Fruit fly (Drosophila melanogaster) whole organism, embryonic: ENCODE results near the gene Sulf1.

ENCODE experiments used
- BEAF-32 ChIP-seq: fragments of 200-800 bp; sonication (Bioruptor generic); optimal IDR thresholded peaks from 3 replicates; lab custom pipeline; 2017; ENCODE audit warnings: missing biosample characterization, missing genetic modification characterization, mild to moderate bottlenecking, moderate library complexity, missing genetic modification reagents
- C15 ChIP-seq: fragments of 200-800 bp; sonication (Bioruptor generic); IDR thresholded peaks from 3 replicates; pipeline ENCODE4 v1.3.6; 2022; ENCODE audit warnings: missing biosample characterization, missing genetic modification characterization
- CG10431 ChIP-seq: fragments of 200-800 bp; sonication (Bioruptor generic); optimal IDR thresholded peaks from 3 replicates; lab custom pipeline; 2018; ENCODE audit warnings: missing biosample characterization, mild to moderate bottlenecking, missing genetic modification characterization
- CG11085 ChIP-seq: fragments of 200-800 bp; sonication (Bioruptor generic); IDR thresholded peaks from 2 replicates; pipeline ENCODE4 v1.3.6; 2022; ENCODE audit warnings: missing biosample characterization, missing genetic modification characterization
- CG11560 ChIP-seq: fragments of 200-800 bp; sonication (Bioruptor generic); IDR thresholded peaks from 3 replicates; pipeline ENCODE4 v1.3.6; 2022; ENCODE audit warnings: missing biosample characterization, missing genetic modification characterization
- CG12104 ChIP-seq: fragments of 200-800 bp; sonication (Bioruptor generic); optimal IDR thresholded peaks from 3 replicates; lab custom pipeline; 2016; ENCODE audit warnings: missing biosample characterization, missing genetic modification characterization
- CG12744 ChIP-seq: fragments of 200-800 bp; sonication (Bioruptor generic); optimal IDR thresholded peaks from 2 replicates; lab custom pipeline; 2016; ENCODE audit warnings: missing biosample characterization, missing genetic modification characterization
- CG15696 ChIP-seq: fragments of 200-800 bp; sonication (Bioruptor generic); optimal IDR thresholded peaks from 2 replicates; lab custom pipeline; 2019; ENCODE audit warnings: missing biosample characterization, mild to moderate bottlenecking, missing genetic modification characterization, moderate library complexity
- CG17186 ChIP-seq: fragments of 200-800 bp; sonication (Bioruptor generic); optimal IDR thresholded peaks from 3 replicates; lab custom pipeline; 2017; ENCODE audit warnings: missing biosample characterization, missing genetic modification reagents, missing genetic modification characterization
- CG17912 ChIP-seq: fragments of 200-800 bp; sonication (Bioruptor generic); optimal IDR thresholded peaks from 2 replicates; lab custom pipeline; 2018; ENCODE audit warnings: missing biosample characterization, mild to moderate bottlenecking, missing genetic modification characterization
- CG2116 ChIP-seq: fragments of 200-800 bp; sonication (Bioruptor generic); optimal IDR thresholded peaks from 3 replicates; lab custom pipeline; 2018; ENCODE audit warnings: missing biosample characterization, mild to moderate bottlenecking, missing genetic modification characterization
- CG2120 ChIP-seq: fragments of 200-800 bp; sonication (Bioruptor generic); optimal IDR thresholded peaks from 3 replicates; lab custom pipeline; 2016; ENCODE audit warnings: missing biosample characterization, missing genetic modification characterization
- CG2712 ChIP-seq: fragments of 200-800 bp; optimal IDR thresholded peaks from 3 replicates; lab custom pipeline; 2019; ENCODE audit warnings: missing biosample characterization, mild to moderate bottlenecking, missing genetic modification characterization, moderate library complexity
- CG2875 ChIP-seq: fragments of 200-800 bp; sonication (Bioruptor generic); optimal IDR thresholded peaks from 2 replicates; lab custom pipeline; 2017; ENCODE audit warnings: missing biosample characterization, mild to moderate bottlenecking, missing genetic modification characterization, missing genetic modification reagents
- CG3163 ChIP-seq: fragments of 200-800 bp; sonication (Bioruptor generic); optimal IDR thresholded peaks from 3 replicates; lab custom pipeline; 2016; ENCODE audit warnings: missing biosample characterization, missing genetic modification characterization
- CG34224 ChIP-seq: fragments of 200-800 bp; sonication (Bioruptor generic); IDR thresholded peaks from 3 replicates; pipeline ENCODE4 v1.3.6; 2022; ENCODE audit warnings: missing biosample characterization, missing genetic modification characterization; ENCODE audit not compliant: partially characterized antibody
- CG4854 ChIP-seq: fragments of 200-800 bp; sonication (Bioruptor generic); optimal IDR thresholded peaks from 2 replicates; lab custom pipeline; 2016; ENCODE audit warnings: missing biosample characterization, missing genetic modification characterization, inconsistent platforms
- CG6272 ChIP-seq: fragments of 200-800 bp; sonication (Bioruptor generic); IDR thresholded peaks from 2 replicates; pipeline ENCODE4 v1.3.6; 2022; ENCODE audit warnings: missing biosample characterization, missing genetic modification characterization
- CG8359 ChIP-seq: fragments of 200-800 bp; sonication (Bioruptor generic); optimal IDR thresholded peaks from 2 replicates; lab custom pipeline; 2017; ENCODE audit warnings: missing biosample characterization, mild to moderate bottlenecking, missing genetic modification characterization, borderline replicate concordance
- CG8765 ChIP-seq: fragments of 200-800 bp; sonication (Bioruptor generic); IDR thresholded peaks from 2 replicates; pipeline ENCODE4 v1.3.6; 2022; ENCODE audit warnings: missing biosample characterization, missing genetic modification characterization
- CG9437 ChIP-seq: fragments of 200-800 bp; sonication (Bioruptor generic); optimal IDR thresholded peaks from 2 replicates; lab custom pipeline; 2018; ENCODE audit warnings: missing biosample characterization, mild to moderate bottlenecking, missing genetic modification characterization
- Doc3 ChIP-seq: fragments of 200-800 bp; sonication (Bioruptor generic); IDR thresholded peaks from 3 replicates; pipeline ENCODE4 v1.3.6; 2022; ENCODE audit warnings: missing biosample characterization, missing genetic modification characterization; ENCODE audit not compliant: partially characterized antibody
- E2f2 ChIP-seq: fragments of 200-800 bp; sonication (Bioruptor generic); IDR thresholded peaks from 2 replicates; pipeline ENCODE4 v1.3.6; 2022; ENCODE audit warnings: missing biosample characterization, missing genetic modification characterization
- Hey ChIP-seq: fragments of 200-800 bp; sonication (Bioruptor generic); optimal IDR thresholded peaks from 3 replicates; lab custom pipeline; 2018; ENCODE audit warnings: missing biosample characterization, mild to moderate bottlenecking, missing genetic modification characterization
- MESR4 ChIP-seq: fragments of 200-800 bp; sonication (Bioruptor generic); optimal IDR thresholded peaks from 2 replicates; lab custom pipeline; 2018; ENCODE audit warnings: missing biosample characterization, mild to moderate bottlenecking, missing genetic modification characterization, moderate library complexity
- Max ChIP-seq: fragments of 200-800 bp; sonication (Bioruptor generic); optimal IDR thresholded peaks from 2 replicates; lab custom pipeline; 2016; ENCODE audit warnings: missing biosample characterization, mild to moderate bottlenecking, missing genetic modification characterization
- NC2α ChIP-seq: fragments of 200-800 bp; sonication (Bioruptor generic); optimal IDR thresholded peaks from 2 replicates; lab custom pipeline; 2016; ENCODE audit warnings: missing biosample characterization, missing genetic modification characterization
- Xrp1 ChIP-seq: fragments of 200-800 bp; sonication (Bioruptor generic); IDR thresholded peaks from 2 replicates; pipeline ENCODE4 v1.3.6; 2022; ENCODE audit warnings: missing biosample characterization, missing genetic modification characterization
- ato ChIP-seq: fragments of 200-800 bp; sonication (Bioruptor generic); IDR thresholded peaks from 2 replicates; pipeline ENCODE4 v1.3.6; 2022; ENCODE audit warnings: missing biosample characterization, missing genetic modification characterization; ENCODE audit not compliant: partially characterized antibody
- bowl ChIP-seq: fragments of 200-800 bp; sonication (Bioruptor generic); IDR thresholded peaks from 2 replicates; pipeline ENCODE4 v1.3.6; 2022; ENCODE audit warnings: missing biosample characterization, missing genetic modification characterization
- cad ChIP-seq: fragments of >200 bp; optimal IDR thresholded peaks from 2 replicates; lab custom pipeline; 2017; ENCODE audit warnings: missing biosample characterization, missing genetic modification characterization
- caup ChIP-seq: fragments of 200-800 bp; sonication (Bioruptor generic); optimal IDR thresholded peaks from 3 replicates; lab custom pipeline; 2017; ENCODE audit warnings: missing biosample characterization, mild to moderate bottlenecking, missing genetic modification characterization, moderate library complexity; ENCODE audit not compliant: severe bottlenecking
- corto ChIP-seq: fragments of 200-800 bp; sonication (Bioruptor generic); optimal IDR thresholded peaks from 2 replicates; lab custom pipeline; 2016; ENCODE audit warnings: missing biosample characterization, mild to moderate bottlenecking, missing genetic modification characterization, moderate library complexity
- dati ChIP-seq: fragments of 200-800 bp; sonication (Bioruptor generic); IDR thresholded peaks from 2 replicates; pipeline ENCODE4 v1.3.6; 2022; ENCODE audit warnings: missing biosample characterization, missing genetic modification characterization
- fd102C ChIP-seq: fragments of 200-800 bp; sonication (Bioruptor generic); optimal IDR thresholded peaks from 2 replicates; lab custom pipeline; 2018; ENCODE audit warnings: missing biosample characterization, mild to moderate bottlenecking, missing genetic modification characterization, moderate library complexity
- gce ChIP-seq: fragments of 200-800 bp; sonication (Bioruptor generic); IDR thresholded peaks from 3 replicates; pipeline ENCODE4 v1.3.6; 2022; ENCODE audit warnings: missing biosample characterization, missing genetic modification characterization
- maf-S ChIP-seq: fragments of 200-800 bp; sonication (Bioruptor generic); optimal IDR thresholded peaks from 2 replicates; lab custom pipeline; 2016; ENCODE audit warnings: missing biosample characterization, missing genetic modification characterization
- nerfin-1 ChIP-seq: fragments of 200-800 bp; sonication (Bioruptor generic); optimal IDR thresholded peaks from 3 replicates; lab custom pipeline; 2019; ENCODE audit warnings: missing biosample characterization, mild to moderate bottlenecking, missing genetic modification characterization, moderate library complexity
- pho ChIP-seq: fragments of 200-800 bp; sonication (Bioruptor generic); optimal IDR thresholded peaks from 2 replicates; lab custom pipeline; 2016; ENCODE audit warnings: missing biosample characterization, missing genetic modification characterization
- sc ChIP-seq, 3 experiments: fragments of >200 bp in 2 of 3; fragments of 200-800 bp in 1 of 3; sonication (Bioruptor generic) in 1 of 3; optimal IDR thresholded peaks; 2 replicates in 2 of 3; 3 replicates in 1 of 3; lab custom pipeline; 2017; ENCODE audit warnings: mild to moderate bottlenecking in 1 of 3, missing biosample characterization in 1 of 3, missing genetic modification characterization in 1 of 3, missing genetic modification reagents in 1 of 3
- scrt ChIP-seq: fragments of 200-800 bp; sonication (Bioruptor generic); optimal IDR thresholded peaks from 2 replicates; lab custom pipeline; 2018; ENCODE audit warnings: missing biosample characterization, mild to moderate bottlenecking, missing genetic modification characterization, moderate library complexity
- sisA ChIP-seq: fragments of 200-800 bp; sonication (Bioruptor generic); IDR thresholded peaks from 2 replicates; pipeline ENCODE4 v1.3.6; 2022; ENCODE audit warnings: missing biosample characterization, missing genetic modification characterization
- sqz ChIP-seq: fragments of 200-800 bp; sonication (Bioruptor generic); optimal IDR thresholded peaks from 3 replicates; lab custom pipeline; 2018; ENCODE audit warnings: missing biosample characterization, mild to moderate bottlenecking, missing genetic modification characterization
- sug ChIP-seq: fragments of 200-800 bp; optimal IDR thresholded peaks from 2 replicates; lab custom pipeline; 2019; ENCODE audit warnings: missing biosample characterization, mild to moderate bottlenecking, missing genetic modification characterization, moderate library complexity
- tgo ChIP-seq: fragments of 200-800 bp; sonication (Bioruptor generic); IDR thresholded peaks from 3 replicates; pipeline ENCODE4 v1.3.6; 2022; ENCODE audit warnings: missing biosample characterization, missing genetic modification characterization
- trem ChIP-seq: fragments of 200-800 bp; optimal IDR thresholded peaks from 3 replicates; lab custom pipeline; 2019; ENCODE audit warnings: missing biosample characterization, mild to moderate bottlenecking, missing genetic modification characterization, moderate library complexity
- ttk ChIP-seq: fragments of 200-800 bp; sonication (Bioruptor generic); IDR thresholded peaks from 2 replicates; pipeline ENCODE4 v2.1.2; 2022; ENCODE audit warnings: missing biosample characterization, missing genetic modification characterization
- tup ChIP-seq: fragments of 200-800 bp; sonication (Bioruptor generic); optimal IDR thresholded peaks from 2 replicates; lab custom pipeline; 2016; ENCODE audit warnings: missing biosample characterization, mild to moderate bottlenecking, missing genetic modification characterization, moderate library complexity
- zfh2 ChIP-seq: fragments of 200-800 bp; sonication (Bioruptor generic); optimal IDR thresholded peaks from 2 replicates; lab custom pipeline; 2016; ENCODE audit warnings: missing biosample characterization, missing genetic modification characterization

Sulf1 gene

DNA sequence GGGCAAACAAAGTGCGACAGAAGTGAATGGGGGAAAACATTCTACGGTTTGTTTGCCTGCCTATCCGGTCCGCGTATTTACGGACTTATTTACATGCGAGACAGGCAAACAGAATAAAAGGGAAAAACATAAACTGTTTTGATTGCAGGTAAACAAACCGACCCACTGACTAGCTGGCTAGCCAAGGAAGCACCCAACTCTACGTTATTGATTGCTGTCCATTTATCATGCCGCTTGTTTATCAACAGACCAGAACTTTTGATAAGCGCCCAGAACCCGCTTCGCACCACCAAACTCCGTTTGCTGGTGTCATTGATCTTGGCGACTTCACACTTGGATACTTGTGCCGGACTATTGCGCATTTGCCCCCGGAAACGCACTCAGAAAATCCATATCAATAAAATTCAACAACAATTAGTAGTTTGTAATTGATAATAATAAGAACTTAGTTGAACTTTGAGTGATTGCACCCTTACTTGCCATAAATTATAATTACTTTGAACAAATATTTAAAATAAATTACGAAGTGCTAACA is 7.5 kb downstream of the Sulf1 start (continued):
- no peak for TF ChIP-seq C15 (GFP tag; lab: Robert Waterston, UW)
- TF ChIP-seq caup = peak; percentile 74
- peak; percentile 9 for TF ChIP-seq CG12104 (GFP tag; lab: Kevin White, UChicago)
- peak; percentile 21 for TF ChIP-seq CG4854 (GFP tag; lab: Kevin White, UChicago)
- TF ChIP-seq CG8359 (GFP tag; lab: Kevin White, UChicago) = peak; percentile 54
- peak; percentile 52; the same call in 1 of the 3 replicates for TF ChIP-seq CG11560
- TF ChIP-seq CG17912 (GFP tag; lab: Kevin White, UChicago) = peak; percentile 36
- no peak for TF ChIP-seq dati (GFP tag; lab: Robert Waterston, UW)
- no peak for TF ChIP-seq zfh2 (GFP tag; lab: Kevin White, UChicago)
- no peak for TF ChIP-seq sisA (GFP tag; lab: Robert Waterston, UW)
- TF ChIP-seq sc (optimal IDR thresholded peaks at IDR 0.05; lab: Kevin White, UChicago) = no peak
- TF ChIP-seq sc (GFP tag; optimal IDR thresholded peaks at IDR 0.05; lab: Kevin White, UChicago) = peak; percentile 83
- peak; percentile 83 for TF ChIP-seq CG2875 (GFP tag; lab: Kevin White, UChicago)
- TF ChIP-seq CG2116 (GFP tag; lab: Kevin White, UChicago) = peak; percentile 54
- TF ChIP-seq ato (GFP tag; lab: Robert Waterston, UW) = no peak
- no peak; the same call in 1 of the 2 replicates for TF ChIP-seq CG11085 (GFP tag; lab: Robert Waterston, UW)
- TF ChIP-seq CG6272 (GFP tag; lab: Robert Waterston, UW) = no peak
- peak; percentile 21 for TF ChIP-seq pho (GFP tag; lab: Kevin White, UChicago)
- peak; percentile 50 for TF ChIP-seq CG2712
- no peak for TF ChIP-seq corto (GFP tag; lab: Kevin White, UChicago)
- no peak for TF ChIP-seq CG8765 (GFP tag; lab: Robert Waterston, UW)
- TF ChIP-seq Doc3 (GFP tag; lab: Robert Waterston, UW) = no peak
- TF ChIP-seq Xrp1 = peak; percentile 87
- no peak for TF ChIP-seq tgo
- peak; percentile 50 for TF ChIP-seq CG12744
- peak; percentile 70 for TF ChIP-seq Hey (tag; lab: Kevin White, UChicago)
- no peak for TF ChIP-seq bowl (GFP tag; lab: Robert Waterston, UW)
- peak; percentile 26 for TF ChIP-seq maf-S (GFP tag; lab: Kevin White, UChicago)
- TF ChIP-seq CG17186 (GFP tag; lab: Kevin White, UChicago) = peak; percentile 37
- TF ChIP-seq Max (GFP tag; lab: Kevin White, UChicago) = no peak
- TF ChIP-seq CG15696 (tag; lab: Kevin White, UChicago) = peak; percentile 51
- peak; percentile 76 for TF ChIP-seq CG10431
- no peak for TF ChIP-seq scrt (GFP tag; lab: Kevin White, UChicago)
- no peak for TF ChIP-seq CG34224 (GFP tag; lab: Robert Waterston, UW)
- peak; percentile 67 for TF ChIP-seq nerfin-1 (tag; lab: Kevin White, UChicago)
- TF ChIP-seq MESR4 = peak; percentile 14
- TF ChIP-seq E2f2 (GFP tag; lab: Robert Waterston, UW) = peak; percentile 58; the same call in 1 of the 2 replicates
- peak; percentile 9 for TF ChIP-seq CG9437
- no peak for TF ChIP-seq BEAF-32
- peak; percentile 38 for TF ChIP-seq sug (tag; lab: Kevin White, UChicago)
- peak; percentile 44 for TF ChIP-seq tup (GFP tag; lab: Kevin White, UChicago)
- peak; percentile 21 for TF ChIP-seq CG3163 (GFP tag; lab: Kevin White, UChicago)
- TF ChIP-seq cad (GFP tag; lab: Kevin White, UChicago) = no peak
- no peak for TF ChIP-seq sqz (GFP tag; lab: Kevin White, UChicago)
- TF ChIP-seq NC2α (GFP tag; lab: Kevin White, UChicago) = peak; percentile 71
- TF ChIP-seq trem (tag; lab: Kevin White, UChicago) = no peak
- no peak for TF ChIP-seq fd102C
- peak; percentile 60 for TF ChIP-seq CG2120 (GFP tag; lab: Kevin White, UChicago)
- peak; percentile 80; the same call in 2 of the 3 replicates for TF ChIP-seq gce (GFP tag; lab: Robert Waterston, UW)
- no peak for TF ChIP-seq ttk
